Worm (Caenorhabditis elegans): ENCODE results near the gene rpn-6.1.

ce11 chrIII:7008836-7009235 lies 47.0 kb upstream of the rpn-6.1 start, which contains the start of gene lgc-38:
- TF ChIP-seq aly-2 (tag; optimal IDR thresholded peaks at IDR 0.05) (no peak), nhr-77 (tag; optimal IDR thresholded peaks at IDR 0.05) (no peak), nhr-76 (tag; optimal IDR thresholded peaks at IDR 0.05) (no peak), dmd-8 (GFP tag; IDR thresholded peaks at IDR 0.05) (no peak)

Data from whole organism, L4 larva.